Fruit fly (Drosophila melanogaster): ENCODE results near the gene sals.

The sals gene

dm6 chr3R:11435537-11436234, 15.9 kb downstream of the sals start, which contains the start of the genes Exd2 and CG5281 (continued):
- peak; percentile 55 for TF ChIP-seq CG31627 (GFP tag; optimal IDR thresholded peaks at IDR 0.05)
- TF ChIP-seq achi (GFP tag; optimal IDR thresholded peaks at IDR 0.05), result no peak
- TF ChIP-seq CG6854 (GFP tag; optimal IDR thresholded peaks at IDR 0.05), result no peak
- TF ChIP-seq CG3032 (tag; optimal IDR thresholded peaks at IDR 0.05), result peak; percentile 20
- TF ChIP-seq OdsH (GFP tag; optimal IDR thresholded peaks at IDR 0.05), result no peak
- no peak for TF ChIP-seq Blimp-1 (GFP tag; optimal IDR thresholded peaks at IDR 0.05)
- no peak for TF ChIP-seq CG6276 (GFP tag; optimal IDR thresholded peaks at IDR 0.05)
- no peak for TF ChIP-seq CG11294 (GFP tag; IDR thresholded peaks at IDR 0.05)
- TF ChIP-seq Hr39 (GFP tag; optimal IDR thresholded peaks at IDR 0.05), result no peak
- TF ChIP-seq net (GFP tag; optimal IDR thresholded peaks at IDR 0.05), result no peak
- no peak for TF ChIP-seq CG16779 (tag; optimal IDR thresholded peaks at IDR 0.05)

- no peak for TF ChIP-seq Lpt (GFP tag; optimal IDR thresholded peaks at IDR 0.05)
- TF ChIP-seq Sox14 (GFP tag; optimal IDR thresholded peaks at IDR 0.05), result peak; percentile 25
- TF ChIP-seq Sox102F (GFP tag; optimal IDR thresholded peaks at IDR 0.05), result no peak
- TF ChIP-seq fkh (GFP tag; optimal IDR thresholded peaks at IDR 0.05), result peak; percentile 84
These were observed 20.1 kb downstream of the sals start, which contains the start of the genes RpL24-like and CG5276 for dm6 chr3R:11431395-11431977. TSS of gene RpL24-like (minus strand) at chr3R:11431582. TSS of gene CG5276 (plus strand) at chr3R:11431738.

dm6 chr3R:11430307-11430706, 21.3 kb downstream of the sals start:
- TF ChIP-seq svp (GFP tag) (peak; percentile 88), CG8632 (GFP tag; optimal IDR thresholded peaks at IDR 0.05) (no peak), Eip93F (GFP tag; optimal IDR thresholded peaks at IDR 0.05) (no peak), acj6 (GFP tag; optimal IDR thresholded peaks at IDR 0.05) (no peak), fd59A (GFP tag; optimal IDR thresholded peaks at IDR 0.05) (no peak), Sox102F (GFP tag; optimal IDR thresholded peaks at IDR 0.05) (no peak)

- TF ChIP-seq Eip75B (GFP tag; optimal IDR thresholded peaks at IDR 0.05) (no peak), CG10631 (GFP tag; optimal IDR thresholded peaks at IDR 0.05) (no peak), CG9139 (GFP tag; optimal IDR thresholded peaks at IDR 0.05) (no peak)
These were observed 21.8 kb downstream of the sals start, which contains the start of gene Dtd for dm6 chr3R:11429814-11430213. TSS of gene Dtd (plus strand) at chr3R:11430061.

dm6 chr3R:11421643-11422122, 29.9 kb downstream of the sals start, which contains the start of the genes ninaG and Sptz:
TSS of gene ninaG (minus strand) at chr3R:11421693.
TSS of gene Sptz (plus strand) at chr3R:11422092.
- TF ChIP-seq CG8119 (GFP tag; IDR thresholded peaks at IDR 0.05) (peak; percentile 88), acj6 (GFP tag; optimal IDR thresholded peaks at IDR 0.05) (peak; percentile 96), Hr38 (GFP tag; optimal IDR thresholded peaks at IDR 0.05) (peak; percentile 50), fd85E (GFP tag; optimal IDR thresholded peaks at IDR 0.05) (no peak), pdm3 (GFP tag; optimal IDR thresholded peaks at IDR 0.05) (peak; percentile 94), Sox15 (GFP tag; optimal IDR thresholded peaks at IDR 0.05) (peak; percentile 94), dsx (GFP tag; optimal IDR thresholded peaks at IDR 0.05; ENCODE audit: poor library complexity, severe bottlenecking) (no peak), CG1621 (tag; optimal IDR thresholded peaks at IDR 0.05) (peak; percentile 85), esn (GFP tag; optimal IDR thresholded peaks at IDR 0.05) (peak; percentile 95), CG11762 (GFP tag; optimal IDR thresholded peaks at IDR 0.05; ENCODE audit: insufficient read depth) (peak; percentile 81), CG4318 (GFP tag; optimal IDR thresholded peaks at IDR 0.05) (no peak), topi (GFP tag; optimal IDR thresholded peaks at IDR 0.05) (peak; percentile 93), CG6792 (GFP tag; optimal IDR thresholded peaks at IDR 0.05) (peak; percentile 91), Sox14 (GFP tag; optimal IDR thresholded peaks at IDR 0.05) (peak; percentile 98), spab (GFP tag; optimal IDR thresholded peaks at IDR 0.05) (no peak), fkh (GFP tag; optimal IDR thresholded peaks at IDR 0.05) (no peak), CG11294 (GFP tag; IDR thresholded peaks at IDR 0.05) (peak; percentile 90), svp (GFP tag) (peak; percentile 98), Sox102F (GFP tag; optimal IDR thresholded peaks at IDR 0.05) (peak; percentile 88), CG34406 (GFP tag; optimal IDR thresholded peaks at IDR 0.05) (peak; percentile 86), salr (GFP tag; optimal IDR thresholded peaks at IDR 0.05) (peak in 1 of 2 experiments; percentile 78), Eip93F (GFP tag; optimal IDR thresholded peaks at IDR 0.05) (peak; percentile 76), Ets21C (GFP tag; optimal IDR thresholded peaks at IDR 0.05) (peak; percentile 96), CG15336 (GFP tag; IDR thresholded peaks at IDR 0.05) (peak; percentile 84), CG8319 (GFP tag; optimal IDR thresholded peaks at IDR 0.05) (peak; percentile 89), dac (GFP tag; optimal IDR thresholded peaks at IDR 0.05) (peak; percentile 89)

Measured in whole organism, prepupa.